Fruit fly (Drosophila melanogaster): Measurements from ENCODE around the gene CG11403.

CG11403 gene

DNA sequence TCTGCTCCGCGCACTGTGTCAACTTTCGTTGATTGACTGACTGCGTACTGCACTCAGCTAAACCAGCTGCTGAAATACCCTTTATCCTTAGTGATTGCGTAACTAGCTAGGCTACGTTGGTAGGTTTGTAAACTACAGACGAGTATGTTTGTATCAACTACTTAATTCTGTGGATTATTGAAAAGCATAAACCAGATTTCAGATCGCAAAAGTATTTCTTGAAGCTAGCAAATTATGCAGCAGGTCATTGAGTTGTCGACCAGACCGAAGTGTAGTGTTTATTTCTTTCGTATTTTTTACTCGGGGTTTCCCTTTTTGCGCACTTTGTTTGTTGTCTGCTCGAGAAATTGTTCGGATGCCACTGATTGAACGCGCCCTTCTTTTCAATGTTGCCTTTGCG, 9.1 kb upstream of the CG11403 start:
- TF ChIP-seq CG16779 (tag; optimal IDR thresholded peaks at IDR 0.05) (peak; percentile 60), Sox14 (GFP tag; optimal IDR thresholded peaks at IDR 0.05) (peak; percentile 88), CG7368 (GFP tag; optimal IDR thresholded peaks at IDR 0.05) (peak; percentile 90), fkh (GFP tag; optimal IDR thresholded peaks at IDR 0.05) (no peak), Ets21C (GFP tag; optimal IDR thresholded peaks at IDR 0.05) (peak; percentile 82), CG11902 (GFP tag; optimal IDR thresholded peaks at IDR 0.05) (peak; percentile 88), CG6276 (GFP tag; optimal IDR thresholded peaks at IDR 0.05) (no peak), CG34406 (GFP tag; optimal IDR thresholded peaks at IDR 0.05) (peak; percentile 86), CG3032 (tag; optimal IDR thresholded peaks at IDR 0.05) (peak; percentile 86), eg (GFP tag; IDR thresholded peaks at IDR 0.05) (no peak), CG1621 (tag; optimal IDR thresholded peaks at IDR 0.05) (peak; percentile 82), net (GFP tag; optimal IDR thresholded peaks at IDR 0.05) (peak; percentile 78), Eip93F (GFP tag; optimal IDR thresholded peaks at IDR 0.05) (no peak), CG6808 (GFP tag; optimal IDR thresholded peaks at IDR 0.05) (peak; percentile 79), Hr4 (GFP tag; optimal IDR thresholded peaks at IDR 0.05) (peak; percentile 50), vri (GFP tag; optimal IDR thresholded peaks at IDR 0.05) (peak; percentile 76), CG10669 (GFP tag; optimal IDR thresholded peaks at IDR 0.05) (peak; percentile 88), dac (GFP tag; optimal IDR thresholded peaks at IDR 0.05) (no peak), CG8319 (GFP tag; optimal IDR thresholded peaks at IDR 0.05) (peak; percentile 79), Lpt (GFP tag; optimal IDR thresholded peaks at IDR 0.05) (peak; percentile 45), CG3919 (GFP tag; optimal IDR thresholded peaks at IDR 0.05) (peak; percentile 85), ss (GFP tag; optimal IDR thresholded peaks at IDR 0.05) (peak; percentile 69 to 84), salr (GFP tag; optimal IDR thresholded peaks at IDR 0.05) (peak; percentile 53 to 61), spab (GFP tag; optimal IDR thresholded peaks at IDR 0.05) (peak; percentile 73), CG6854 (GFP tag; optimal IDR thresholded peaks at IDR 0.05) (peak; percentile 65), Hr39 (GFP tag; optimal IDR thresholded peaks at IDR 0.05) (peak; percentile 90), Sox15 (GFP tag; optimal IDR thresholded peaks at IDR 0.05) (peak; percentile 87), CG10631 (GFP tag; optimal IDR thresholded peaks at IDR 0.05) (peak; percentile 75), Met (GFP tag; optimal IDR thresholded peaks at IDR 0.05) (peak; percentile 86), lz (GFP tag; optimal IDR thresholded peaks at IDR 0.05) (peak; percentile 89), CG8632 (GFP tag; optimal IDR thresholded peaks at IDR 0.05) (peak; percentile 81), pdm3 (GFP tag; optimal IDR thresholded peaks at IDR 0.05) (peak; percentile 89), Gug (GFP tag; IDR thresholded peaks at IDR 0.05) (no peak), Ets96B (tag; optimal IDR thresholded peaks at IDR 0.05) (peak; percentile 84), CG6163 (GFP tag; IDR thresholded peaks at IDR 0.05) (peak; percentile 74), CG8119 (GFP tag; IDR thresholded peaks at IDR 0.05) (peak; percentile 58), OdsH (GFP tag; optimal IDR thresholded peaks at IDR 0.05) (peak; percentile 87), CG11294 (GFP tag; IDR thresholded peaks at IDR 0.05) (no peak), fd85E (GFP tag; optimal IDR thresholded peaks at IDR 0.05) (peak; percentile 29), esn (GFP tag; optimal IDR thresholded peaks at IDR 0.05) (peak; percentile 89), Blimp-1 (GFP tag; optimal IDR thresholded peaks at IDR 0.05) (peak; percentile 76), Smox (GFP tag; optimal IDR thresholded peaks at IDR 0.05) (peak; percentile 87), acj6 (GFP tag; optimal IDR thresholded peaks at IDR 0.05) (peak; percentile 85), CG4318 (GFP tag; optimal IDR thresholded peaks at IDR 0.05) (no peak), CG15336 (GFP tag; IDR thresholded peaks at IDR 0.05) (peak; percentile 40), topi (GFP tag; optimal IDR thresholded peaks at IDR 0.05) (peak; percentile 89), CG6792 (GFP tag; optimal IDR thresholded peaks at IDR 0.05) (peak; percentile 88), Hr38 (GFP tag; optimal IDR thresholded peaks at IDR 0.05) (no peak), Eip78C (GFP tag) (peak; percentile 97), CG31627 (GFP tag; optimal IDR thresholded peaks at IDR 0.05) (peak; percentile 88), CG9139 (GFP tag; optimal IDR thresholded peaks at IDR 0.05) (peak; percentile 72), achi (GFP tag; optimal IDR thresholded peaks at IDR 0.05) (peak; percentile 83), fd59A (GFP tag; optimal IDR thresholded peaks at IDR 0.05) (peak; percentile 75)
